Worm (Caenorhabditis elegans): ENCODE data around the gene C17F4.2.

DNA sequence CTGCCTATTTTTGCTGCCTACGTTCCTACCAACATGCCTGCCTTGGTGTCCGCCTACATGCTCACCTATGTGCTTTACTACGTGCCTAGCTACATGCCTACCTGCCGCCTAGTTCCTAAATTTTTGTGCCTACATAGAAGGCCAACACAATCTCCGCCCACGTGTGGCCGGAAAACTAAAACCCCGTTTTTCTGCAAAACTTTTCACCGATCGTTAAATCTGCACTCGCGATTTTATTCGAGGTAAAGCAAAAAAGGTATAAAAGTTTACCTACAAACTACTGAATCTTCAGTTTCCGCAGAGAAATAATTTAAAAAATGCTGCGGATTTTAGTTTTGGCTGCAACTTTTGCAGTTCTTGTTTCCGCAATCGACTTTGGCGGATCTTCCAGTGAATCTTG is 938 bp downstream of the C17F4.2 start, which contains the start of gene clec-124:
- TF ChIP-seq ama-1 (optimal IDR thresholded peaks at IDR 0.05) (no peak), tra-4 (tag; optimal IDR thresholded peaks at IDR 0.05) (no peak), sea-1 (GFP tag; conservative IDR thresholded peaks at IDR 0.05) (no peak), hnd-1 (tag; optimal IDR thresholded peaks at IDR 0.05) (no peak), hmbx-1 (tag; optimal IDR thresholded peaks at IDR 0.05) (no peak), tbx-11 (GFP tag; IDR thresholded peaks at IDR 0.05) (no peak), pes-1 (GFP tag; IDR thresholded peaks at IDR 0.05) (no peak), ets-7 (tag; optimal IDR thresholded peaks at IDR 0.05) (no peak), flt-1 (GFP tag; IDR thresholded peaks at IDR 0.05) (no peak)
